Fruit fly (Drosophila melanogaster): ENCODE results near the gene sina.
A peak's percentile ranks its signal among the peaks of the same experiment; 100 is the strongest.

Gene sina

dm6 chr3L:16890650-16891336, 37.2 kb downstream of the sina start (continued):
- TF ChIP-seq CG3838 (GFP tag; optimal IDR thresholded peaks at IDR 0.05): peak; percentile 55
- no peak for TF ChIP-seq corto (GFP tag; optimal IDR thresholded peaks at IDR 0.05)
- TF ChIP-seq fd102C (GFP tag; optimal IDR thresholded peaks at IDR 0.05): no peak
- TF ChIP-seq fd96Cb (tag; optimal IDR thresholded peaks at IDR 0.05): peak; percentile 93
- TF ChIP-seq CoRest (tag; optimal IDR thresholded peaks at IDR 0.05): peak; percentile 87
- TF ChIP-seq CG2199 (GFP tag; IDR thresholded peaks at IDR 0.05): peak; percentile 87; the same call in 2 of the 3 replicates
- TF ChIP-seq CG13296 (GFP tag; optimal IDR thresholded peaks at IDR 0.05): peak; percentile 66
- no peak for TF ChIP-seq h (optimal IDR thresholded peaks at IDR 0.05)
- TF ChIP-seq CG15601 (tag; optimal IDR thresholded peaks at IDR 0.05): peak; percentile 92
- TF ChIP-seq Ets97D (GFP tag; optimal IDR thresholded peaks at IDR 0.05): peak; percentile 42
- peak; percentile 87 for TF ChIP-seq tio (GFP tag; optimal IDR thresholded peaks at IDR 0.05)
- peak; percentile 94 for TF ChIP-seq Ptx1 (GFP tag; IDR thresholded peaks at IDR 0.05)
- TF ChIP-seq CG31441 (GFP tag; IDR thresholded peaks at IDR 0.05): peak; percentile 95
- peak; percentile 91 for TF ChIP-seq CG16863 (GFP tag; optimal IDR thresholded peaks at IDR 0.05)
- peak; percentile 100 for TF ChIP-seq Deaf1 (tag; optimal IDR thresholded peaks at IDR 0.05)
- no peak for TF ChIP-seq CG3995 (GFP tag; optimal IDR thresholded peaks at IDR 0.05)
- peak; percentile 82 for TF ChIP-seq run (tag; optimal IDR thresholded peaks at IDR 0.05)
- peak; percentile 92 for TF ChIP-seq ase (GFP tag; IDR thresholded peaks at IDR 0.05)
- TF ChIP-seq CG10209 (GFP tag; optimal IDR thresholded peaks at IDR 0.05): peak; percentile 86
- TF ChIP-seq nmo (GFP tag; optimal IDR thresholded peaks at IDR 0.05): peak; percentile 94
- TF ChIP-seq Xrp1 (GFP tag; IDR thresholded peaks at IDR 0.05): peak; percentile 95
- peak; percentile 79; the same call in 1 of the 2 replicates for TF ChIP-seq Lim3 (GFP tag; IDR thresholded peaks at IDR 0.05)
- TF ChIP-seq cwo (GFP tag; optimal IDR thresholded peaks at IDR 0.05): peak; percentile 81
- TF ChIP-seq CG18262 (tag; optimal IDR thresholded peaks at IDR 0.05): peak; percentile 94
- TF ChIP-seq Hr78 (GFP tag; optimal IDR thresholded peaks at IDR 0.05): peak in 1 of 2 experiments; percentile 88
- TF ChIP-seq Mrtf (GFP tag; IDR thresholded peaks at IDR 0.05): peak; percentile 83
- peak; percentile 38; the same call in 1 of the 2 replicates for TF ChIP-seq al (GFP tag; IDR thresholded peaks at IDR 0.05)
- TF ChIP-seq chm (GFP tag; IDR thresholded peaks at IDR 0.05): peak; percentile 94
- TF ChIP-seq ftz-f1 (GFP tag; optimal IDR thresholded peaks at IDR 0.05): peak; percentile 11
- peak; percentile 92 for TF ChIP-seq CG6254 (GFP tag; optimal IDR thresholded peaks at IDR 0.05)
- TF ChIP-seq Atf3 (GFP tag; optimal IDR thresholded peaks at IDR 0.05): peak; percentile 78
- peak; percentile 89 for TF ChIP-seq jing (GFP tag; optimal IDR thresholded peaks at IDR 0.05)
- TF ChIP-seq CG13123 (GFP tag; optimal IDR thresholded peaks at IDR 0.05): peak; percentile 84
- peak; percentile 94 for TF ChIP-seq CG2712 (tag; optimal IDR thresholded peaks at IDR 0.05)
- TF ChIP-seq wek (GFP tag; optimal IDR thresholded peaks at IDR 0.05): peak; percentile 70
- peak; percentile 84 for TF ChIP-seq grau (tag; optimal IDR thresholded peaks at IDR 0.05)
- TF ChIP-seq Atf-2 (GFP tag; optimal IDR thresholded peaks at IDR 0.05): peak; percentile 88
- no peak for TF ChIP-seq CG8765 (GFP tag; IDR thresholded peaks at IDR 0.05)
- peak; percentile 67 for TF ChIP-seq CG8290 (GFP tag; optimal IDR thresholded peaks at IDR 0.05)
- peak in 1 of 2 experiments; percentile 68 for TF ChIP-seq CG8290 (tag; optimal IDR thresholded peaks at IDR 0.05)
- peak; percentile 51 for TF ChIP-seq gsb (GFP tag; IDR thresholded peaks at IDR 0.05)
- peak; percentile 96 for TF ChIP-seq sens-2 (GFP tag; IDR thresholded peaks at IDR 0.05)
- peak; percentile 87 for TF ChIP-seq Sox100B (GFP tag; optimal IDR thresholded peaks at IDR 0.05)
- TF ChIP-seq Camta (GFP tag; optimal IDR thresholded peaks at IDR 0.05): peak; percentile 92
- TF ChIP-seq Xbp1 (GFP tag; optimal IDR thresholded peaks at IDR 0.05): peak; percentile 93
- peak; percentile 73 for TF ChIP-seq BtbVII (GFP tag; optimal IDR thresholded peaks at IDR 0.05)
- TF ChIP-seq emc (GFP tag; optimal IDR thresholded peaks at IDR 0.05): peak; percentile 13
- no peak for TF ChIP-seq yki (optimal IDR thresholded peaks at IDR 0.05)
- no peak for TF ChIP-seq inv (GFP tag; IDR thresholded peaks at IDR 0.05; ENCODE audit: partially characterized antibody)
- TF ChIP-seq CG7987 (GFP tag; optimal IDR thresholded peaks at IDR 0.05): peak; percentile 33
